Worm (Caenorhabditis elegans): ENCODE data around the gene orc-4.

Gene orc-4

ce11 chrIII:10608161-10608560 is 37.8 kb upstream of the orc-4 start:
- no peak for TF ChIP-seq scrt-1 (GFP tag; IDR thresholded peaks at IDR 0.05)
- no peak for TF ChIP-seq tbx-37 (GFP tag; conservative IDR thresholded peaks at IDR 0.05)
- TF ChIP-seq tra-4 (tag; optimal IDR thresholded peaks at IDR 0.05) = no peak
- no peak for TF ChIP-seq ceh-13 (GFP tag; optimal IDR thresholded peaks at IDR 0.05)
- TF ChIP-seq ceh-36 (tag; optimal IDR thresholded peaks at IDR 0.05) = no peak
- no peak for TF ChIP-seq hmbx-1 (tag; optimal IDR thresholded peaks at IDR 0.05)
- no peak for TF ChIP-seq sea-1 (GFP tag; conservative IDR thresholded peaks at IDR 0.05)
- TF ChIP-seq F13C5.2 (tag; optimal IDR thresholded peaks at IDR 0.05) = no peak
- TF ChIP-seq pes-1 (GFP tag; IDR thresholded peaks at IDR 0.05) = no peak
- TF ChIP-seq hmg-4 (GFP tag; optimal IDR thresholded peaks at IDR 0.05) = no peak
- TF ChIP-seq tbx-11 (GFP tag; IDR thresholded peaks at IDR 0.05) = no peak
- TF ChIP-seq aly-1 (tag; optimal IDR thresholded peaks at IDR 0.05) = no peak
- no peak for TF ChIP-seq ets-7 (tag; optimal IDR thresholded peaks at IDR 0.05)
- no peak for TF ChIP-seq hnd-1 (tag; optimal IDR thresholded peaks at IDR 0.05)

- no peak for TF ChIP-seq tbx-11 (GFP tag; IDR thresholded peaks at IDR 0.05)
- TF ChIP-seq ama-1 (optimal IDR thresholded peaks at IDR 0.05) = no peak
- TF ChIP-seq ets-7 (tag; optimal IDR thresholded peaks at IDR 0.05) = no peak
- TF ChIP-seq ceh-36 (tag; optimal IDR thresholded peaks at IDR 0.05) = no peak
- no peak for TF ChIP-seq tra-4 (tag; optimal IDR thresholded peaks at IDR 0.05)
- TF ChIP-seq aly-1 (tag; optimal IDR thresholded peaks at IDR 0.05) = no peak
- TF ChIP-seq B0310.2 (tag; optimal IDR thresholded peaks at IDR 0.05) = no peak
- no peak for TF ChIP-seq sea-1 (GFP tag; conservative IDR thresholded peaks at IDR 0.05)
- no peak for TF ChIP-seq hnd-1 (tag; optimal IDR thresholded peaks at IDR 0.05)
- no peak for TF ChIP-seq scrt-1 (GFP tag; IDR thresholded peaks at IDR 0.05)
- no peak for TF ChIP-seq hmg-4 (GFP tag; optimal IDR thresholded peaks at IDR 0.05)
- TF ChIP-seq tbx-37 (GFP tag; conservative IDR thresholded peaks at IDR 0.05) = no peak
- no peak for TF ChIP-seq F13C5.2 (tag; optimal IDR thresholded peaks at IDR 0.05)
- TF ChIP-seq flt-1 (GFP tag; IDR thresholded peaks at IDR 0.05) = no peak
- no peak for TF ChIP-seq hmbx-1 (tag; optimal IDR thresholded peaks at IDR 0.05)
- TF ChIP-seq ceh-13 (GFP tag; optimal IDR thresholded peaks at IDR 0.05) = no peak
- TF ChIP-seq pes-1 (GFP tag; IDR thresholded peaks at IDR 0.05) = no peak
Measured at ce11 chrIII:10612333-10612732, 33.6 kb upstream of the orc-4 start, which contains the start of gene Y39A1A.24. Y39A1A.24 (plus strand) TSS chrIII:10612633.

- TF ChIP-seq F13C5.2 (tag; optimal IDR thresholded peaks at IDR 0.05) (no peak), ets-7 (tag; optimal IDR thresholded peaks at IDR 0.05) (no peak), ama-1 (optimal IDR thresholded peaks at IDR 0.05) (no peak), tra-4 (tag; optimal IDR thresholded peaks at IDR 0.05) (no peak), flt-1 (GFP tag; IDR thresholded peaks at IDR 0.05) (no peak), ceh-36 (tag; optimal IDR thresholded peaks at IDR 0.05) (no peak), scrt-1 (GFP tag; IDR thresholded peaks at IDR 0.05) (no peak), tbx-11 (GFP tag; IDR thresholded peaks at IDR 0.05) (no peak), hnd-1 (tag; optimal IDR thresholded peaks at IDR 0.05) (no peak), B0310.2 (tag; optimal IDR thresholded peaks at IDR 0.05) (no peak), hmg-4 (GFP tag; optimal IDR thresholded peaks at IDR 0.05) (no peak), ceh-13 (GFP tag; optimal IDR thresholded peaks at IDR 0.05) (no peak), sea-1 (GFP tag; conservative IDR thresholded peaks at IDR 0.05) (no peak), tbx-37 (GFP tag; conservative IDR thresholded peaks at IDR 0.05) (no peak), pes-1 (GFP tag; IDR thresholded peaks at IDR 0.05) (no peak), aly-1 (tag; optimal IDR thresholded peaks at IDR 0.05) (no peak), hmbx-1 (tag; optimal IDR thresholded peaks at IDR 0.05) (no peak)
Measured at ce11 chrIII:10615166-10615565, 30.8 kb upstream of the orc-4 start, which contains the start of gene mrpl-22. mrpl-22 (plus strand) TSS chrIII:10615466.

ce11 chrIII:10621208-10621607 is 24.8 kb upstream of the orc-4 start, which contains the start of the genes lron-10 and hpr-9:
lron-10 (minus strand) TSS chrIII:10621369.
hpr-9 (plus strand) TSS chrIII:10621551.
- TF ChIP-seq pes-1 (GFP tag; IDR thresholded peaks at IDR 0.05) (0 out of 2 replicates have a peak, but pooled peaks have one; percentile 56), tbx-37 (GFP tag; conservative IDR thresholded peaks at IDR 0.05) (peak; percentile 51; the same call in 1 of the 2 replicates), scrt-1 (GFP tag; IDR thresholded peaks at IDR 0.05) (no peak), ets-7 (tag; optimal IDR thresholded peaks at IDR 0.05) (no peak)

- peak; percentile 65 for TF ChIP-seq ceh-13 (GFP tag; optimal IDR thresholded peaks at IDR 0.05)
- peak; percentile 78 for TF ChIP-seq tbx-37 (GFP tag; conservative IDR thresholded peaks at IDR 0.05)
- TF ChIP-seq flt-1 (GFP tag; IDR thresholded peaks at IDR 0.05) = peak; percentile 92
- TF ChIP-seq scrt-1 (GFP tag; IDR thresholded peaks at IDR 0.05) = peak; percentile 93
- TF ChIP-seq hmbx-1 (tag; optimal IDR thresholded peaks at IDR 0.05) = peak; percentile 63
- peak; percentile 90 for TF ChIP-seq aly-1 (tag; optimal IDR thresholded peaks at IDR 0.05)
- TF ChIP-seq pes-1 (GFP tag; IDR thresholded peaks at IDR 0.05) = peak; percentile 92
- peak; percentile 86 for TF ChIP-seq tbx-11 (GFP tag; IDR thresholded peaks at IDR 0.05)
- no peak for TF ChIP-seq ama-1 (optimal IDR thresholded peaks at IDR 0.05)
- peak; percentile 47 for TF ChIP-seq B0310.2 (tag; optimal IDR thresholded peaks at IDR 0.05)
- TF ChIP-seq hnd-1 (tag; optimal IDR thresholded peaks at IDR 0.05) = peak; percentile 68
- TF ChIP-seq hmg-4 (GFP tag; optimal IDR thresholded peaks at IDR 0.05) = peak; percentile 90
- peak; percentile 67 for TF ChIP-seq tra-4 (tag; optimal IDR thresholded peaks at IDR 0.05)
- TF ChIP-seq F13C5.2 (tag; optimal IDR thresholded peaks at IDR 0.05) = peak; percentile 69
- peak; percentile 89 for TF ChIP-seq sea-1 (GFP tag; conservative IDR thresholded peaks at IDR 0.05)
- peak; percentile 87 for TF ChIP-seq ceh-36 (tag; optimal IDR thresholded peaks at IDR 0.05)
- TF ChIP-seq ets-7 (tag; optimal IDR thresholded peaks at IDR 0.05) = no peak
Measured at ce11 chrIII:10624564-10624963, 21.4 kb upstream of the orc-4 start.

- TF ChIP-seq ama-1 (optimal IDR thresholded peaks at IDR 0.05) = no peak
- TF ChIP-seq ets-7 (tag; optimal IDR thresholded peaks at IDR 0.05) = no peak
- TF ChIP-seq sea-1 (GFP tag; conservative IDR thresholded peaks at IDR 0.05) = no peak
- TF ChIP-seq tbx-37 (GFP tag; conservative IDR thresholded peaks at IDR 0.05) = no peak
- TF ChIP-seq F13C5.2 (tag; optimal IDR thresholded peaks at IDR 0.05) = no peak
- no peak for TF ChIP-seq tra-4 (tag; optimal IDR thresholded peaks at IDR 0.05)
- TF ChIP-seq hnd-1 (tag; optimal IDR thresholded peaks at IDR 0.05) = no peak
- no peak for TF ChIP-seq B0310.2 (tag; optimal IDR thresholded peaks at IDR 0.05)
- no peak for TF ChIP-seq scrt-1 (GFP tag; IDR thresholded peaks at IDR 0.05)
- no peak for TF ChIP-seq hmbx-1 (tag; optimal IDR thresholded peaks at IDR 0.05)
- TF ChIP-seq ceh-13 (GFP tag; optimal IDR thresholded peaks at IDR 0.05) = no peak
- no peak for TF ChIP-seq aly-1 (tag; optimal IDR thresholded peaks at IDR 0.05)
Measured at ce11 chrIII:10628360-10628759, 17.6 kb upstream of the orc-4 start.

ce11 chrIII:10629043-10629442 is 16.9 kb upstream of the orc-4 start, which contains the start of gene swt-4:
swt-4 (minus strand) TSS chrIII:10629143.
- TF ChIP-seq tbx-11 (GFP tag; IDR thresholded peaks at IDR 0.05) = no peak
- no peak for TF ChIP-seq ama-1 (optimal IDR thresholded peaks at IDR 0.05)
- TF ChIP-seq aly-1 (tag; optimal IDR thresholded peaks at IDR 0.05) = no peak
- no peak for TF ChIP-seq hmg-4 (GFP tag; optimal IDR thresholded peaks at IDR 0.05)
- no peak for TF ChIP-seq F13C5.2 (tag; optimal IDR thresholded peaks at IDR 0.05)
- TF ChIP-seq B0310.2 (tag; optimal IDR thresholded peaks at IDR 0.05) = no peak
- TF ChIP-seq sea-1 (GFP tag; conservative IDR thresholded peaks at IDR 0.05) = no peak
- TF ChIP-seq ceh-13 (GFP tag; optimal IDR thresholded peaks at IDR 0.05) = no peak
- no peak for TF ChIP-seq flt-1 (GFP tag; IDR thresholded peaks at IDR 0.05)
- no peak for TF ChIP-seq ceh-36 (tag; optimal IDR thresholded peaks at IDR 0.05)
- no peak for TF ChIP-seq hmbx-1 (tag; optimal IDR thresholded peaks at IDR 0.05)
- TF ChIP-seq hnd-1 (tag; optimal IDR thresholded peaks at IDR 0.05) = no peak
- TF ChIP-seq tra-4 (tag; optimal IDR thresholded peaks at IDR 0.05) = no peak
- no peak for TF ChIP-seq ets-7 (tag; optimal IDR thresholded peaks at IDR 0.05)
- TF ChIP-seq scrt-1 (GFP tag; IDR thresholded peaks at IDR 0.05) = no peak
- TF ChIP-seq pes-1 (GFP tag; IDR thresholded peaks at IDR 0.05) = no peak
- no peak for TF ChIP-seq tbx-37 (GFP tag; conservative IDR thresholded peaks at IDR 0.05)

All from whole organism, early embryonic.